Fruit fly (Drosophila melanogaster): Measurements from ENCODE around the gene CG11964.

Gene CG11964

dm6 chr3R:8992928-8993579, 48.2 kb upstream of the CG11964 start, which contains the start of gene CG11975 (continued):
- TF ChIP-seq sqz (GFP tag; optimal IDR thresholded peaks at IDR 0.05): no peak
- TF ChIP-seq CG12942 (GFP tag; optimal IDR thresholded peaks at IDR 0.05): peak; percentile 87
- no peak; the same call in 2 of the 3 replicates for TF ChIP-seq CG11560 (tag; IDR thresholded peaks at IDR 0.05)
- peak; percentile 80 for TF ChIP-seq caup (GFP tag; optimal IDR thresholded peaks at IDR 0.05; ENCODE audit: severe bottlenecking)
- peak; percentile 28; the same call in 1 of the 2 replicates for TF ChIP-seq Rx (GFP tag; IDR thresholded peaks at IDR 0.05)
- TF ChIP-seq danr (GFP tag; IDR thresholded peaks at IDR 0.05): no peak; the same call in 1 of the 2 replicates
- no peak for TF ChIP-seq CG15479 (GFP tag; optimal IDR thresholded peaks at IDR 0.05)
- peak; percentile 77 for TF ChIP-seq unc-4 (GFP tag; IDR thresholded peaks at IDR 0.05; ENCODE audit: partially characterized antibody)
- no peak for TF ChIP-seq kah (GFP tag; optimal IDR thresholded peaks at IDR 0.05)
- peak; percentile 56 for TF ChIP-seq CG5245 (GFP tag; optimal IDR thresholded peaks at IDR 0.05)
- TF ChIP-seq Lim3 (GFP tag; IDR thresholded peaks at IDR 0.05): no peak
- peak; percentile 48 for TF ChIP-seq kni (GFP tag; optimal IDR thresholded peaks at IDR 0.05)
- TF ChIP-seq CG5180 (GFP tag; optimal IDR thresholded peaks at IDR 0.05): no peak
- no peak for TF ChIP-seq CG10321 (GFP tag; IDR thresholded peaks at IDR 0.05)
- peak; percentile 66 for TF ChIP-seq Bgb (GFP tag; IDR thresholded peaks at IDR 0.05; ENCODE audit: partially characterized antibody)
- TF ChIP-seq CG7372 (GFP tag; IDR thresholded peaks at IDR 0.05): no peak
- peak in 1 of 2 experiments; percentile 50 for TF ChIP-seq bsh (GFP tag; optimal IDR thresholded peaks at IDR 0.05)
- TF ChIP-seq klu (GFP tag; IDR thresholded peaks at IDR 0.05): peak; percentile 96
- TF ChIP-seq CG4328 (GFP tag; optimal IDR thresholded peaks at IDR 0.05): peak; percentile 30
- TF ChIP-seq zfh1 (GFP tag; IDR thresholded peaks at IDR 0.05): peak; percentile 58
- TF ChIP-seq croc (GFP tag; conservative IDR thresholded peaks at IDR 0.05): peak; percentile 52; the same call in 2 of the 3 replicates
- peak; percentile 77 for TF ChIP-seq CG15514 (GFP tag; optimal IDR thresholded peaks at IDR 0.05)
- TF ChIP-seq Fer1 (GFP tag; optimal IDR thresholded peaks at IDR 0.05): peak; percentile 64
- TF ChIP-seq Blimp-1 (GFP tag; optimal IDR thresholded peaks at IDR 0.05): no peak
- peak; percentile 82 for TF ChIP-seq her (GFP tag; optimal IDR thresholded peaks at IDR 0.05)
- peak; percentile 77 for TF ChIP-seq YL-1 (GFP tag; optimal IDR thresholded peaks at IDR 0.05)
- no peak for TF ChIP-seq otp (GFP tag; IDR thresholded peaks at IDR 0.05)
- TF ChIP-seq CG12391 (tag; optimal IDR thresholded peaks at IDR 0.05): peak; percentile 78
- peak; percentile 60 for TF ChIP-seq CG11398 (GFP tag; optimal IDR thresholded peaks at IDR 0.05)
- peak; percentile 28 for TF ChIP-seq BtbVII (GFP tag; optimal IDR thresholded peaks at IDR 0.05)
- peak; percentile 84 for TF ChIP-seq CG13287 (GFP tag; IDR thresholded peaks at IDR 0.05; ENCODE audit: partially characterized antibody)
- no peak for TF ChIP-seq stc (GFP tag; IDR thresholded peaks at IDR 0.05)
- TF ChIP-seq dpn (GFP tag; optimal IDR thresholded peaks at IDR 0.05): peak; percentile 85 to 90
- TF ChIP-seq Atf-2 (GFP tag; optimal IDR thresholded peaks at IDR 0.05): peak; percentile 70
- TF ChIP-seq ranshi (GFP tag; IDR thresholded peaks at IDR 0.05): 0 out of 2 replicates have a peak, but pooled peaks have one; percentile 53
- TF ChIP-seq Asciz (GFP tag; optimal IDR thresholded peaks at IDR 0.05): no peak
- peak; percentile 33 for TF ChIP-seq tup (GFP tag; optimal IDR thresholded peaks at IDR 0.05)
- no peak for TF ChIP-seq gsb-n (tag; optimal IDR thresholded peaks at IDR 0.05)
- TF ChIP-seq CG33557 (GFP tag; optimal IDR thresholded peaks at IDR 0.05): peak; percentile 63
- TF ChIP-seq pita (GFP tag; optimal IDR thresholded peaks at IDR 0.05): no peak
- peak; percentile 87 for TF ChIP-seq ems (GFP tag; optimal IDR thresholded peaks at IDR 0.05)
- peak; percentile 84 for TF ChIP-seq CG8944 (GFP tag; optimal IDR thresholded peaks at IDR 0.05)
- TF ChIP-seq CG10979 (tag; optimal IDR thresholded peaks at IDR 0.05): peak; percentile 57
- peak; percentile 70 for TF ChIP-seq dysf (GFP tag; IDR thresholded peaks at IDR 0.05)
- no peak for TF ChIP-seq CG10565 (GFP tag; optimal IDR thresholded peaks at IDR 0.05)
- TF ChIP-seq nmo (GFP tag; optimal IDR thresholded peaks at IDR 0.05): peak; percentile 86
- peak; percentile 70; the same call in 1 of the 2 replicates for TF ChIP-seq Xrp1 (GFP tag; IDR thresholded peaks at IDR 0.05)
- TF ChIP-seq Mad (GFP tag; optimal IDR thresholded peaks at IDR 0.05): peak; percentile 70
- no peak for TF ChIP-seq CG8478 (optimal IDR thresholded peaks at IDR 0.05)

Data from whole organism, embryonic.